Worm (Caenorhabditis elegans): ENCODE data around the gene C50F4.8.

C50F4.8 gene

DNA sequence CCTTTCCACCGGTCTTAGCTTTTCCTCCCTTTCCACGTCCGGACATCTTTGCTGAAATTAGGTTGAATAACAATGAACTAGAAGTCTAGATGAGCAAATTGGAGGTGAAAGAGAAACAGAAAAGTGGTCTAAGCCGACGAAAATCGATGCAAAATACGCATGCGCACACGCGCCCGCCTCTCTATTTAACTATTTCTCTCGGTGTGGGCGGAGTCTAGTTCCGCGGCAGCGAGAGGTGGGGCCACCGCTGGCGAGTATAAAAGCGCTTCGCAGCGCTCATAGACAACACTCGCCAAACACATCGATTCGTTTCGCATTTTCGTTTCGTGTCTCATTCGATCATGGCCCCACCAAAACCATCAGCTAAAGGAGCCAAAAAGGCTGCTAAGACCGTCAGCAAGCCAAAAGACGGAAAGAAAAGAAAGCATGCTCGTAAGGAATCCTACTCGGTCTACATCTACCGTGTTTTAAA is 26.6 kb upstream of the C50F4.8 start, which contains the start of the genes his-35 and his-41 (continued):
- TF ChIP-seq pha-4 (GFP tag; IDR thresholded peaks at IDR 0.05) (no peak; the same call in 1 of the 2 replicates), pha-4 (tag; optimal IDR thresholded peaks at IDR 0.05) (no peak), Y48G9A.11 (GFP tag; IDR thresholded peaks at IDR 0.05) (no peak), lir-3 (tag; optimal IDR thresholded peaks at IDR 0.05) (no peak), daf-19 (GFP tag; conservative IDR thresholded peaks at IDR 0.05) (no peak), mep-1 (tag; optimal IDR thresholded peaks at IDR 0.05) (peak; percentile 2), zag-1 (tag; optimal IDR thresholded peaks at IDR 0.05) (no peak), lsy-2 (tag; optimal IDR thresholded peaks at IDR 0.05) (peak in 1 of 2 experiments; percentile 46), ceh-62 (tag; optimal IDR thresholded peaks at IDR 0.05) (no peak), F44E2.7 (GFP tag; IDR thresholded peaks at IDR 0.05) (no peak), hlh-11 (tag; optimal IDR thresholded peaks at IDR 0.05) (peak; percentile 59), ama-1 (optimal IDR thresholded peaks at IDR 0.05) (peak; percentile 85), mdt-29 (GFP tag; IDR thresholded peaks at IDR 0.05) (no peak), F26F4.8 (GFP tag; conservative IDR thresholded peaks at IDR 0.05) (no peak), zfp-3 (GFP tag; conservative IDR thresholded peaks at IDR 0.05) (no peak), F49E8.2 (tag; optimal IDR thresholded peaks at IDR 0.05; ENCODE audit: borderline replicate concordance) (no peak), zip-11 (GFP tag; IDR thresholded peaks at IDR 0.05) (no peak), spr-1 (tag; optimal IDR thresholded peaks at IDR 0.05) (no peak), nhr-111 (GFP tag; optimal IDR thresholded peaks at IDR 0.05) (no peak), F10B5.3 (tag; optimal IDR thresholded peaks at IDR 0.05) (no peak), ceh-28 (tag; optimal IDR thresholded peaks at IDR 0.05) (no peak), dmd-9 (GFP tag; IDR thresholded peaks at IDR 0.05) (no peak), T26A8.4 (GFP tag; IDR thresholded peaks at IDR 0.05) (no peak; the same call in 1 of the 2 replicates), ces-1 (GFP tag; optimal IDR thresholded peaks at IDR 0.05) (no peak), F37D6.2 (tag; optimal IDR thresholded peaks at IDR 0.05) (peak; percentile 12), unc-62 (GFP tag; optimal IDR thresholded peaks at IDR 0.05 in 1 of 2) (peak in 1 of 2 experiments; percentile 81), unc-62 (tag; optimal IDR thresholded peaks at IDR 0.05) (no peak), nhr-42 (GFP tag; IDR thresholded peaks at IDR 0.05) (0 out of 2 replicates have a peak, but pooled peaks have one; percentile 27), cey-2 (tag; optimal IDR thresholded peaks at IDR 0.05; ENCODE audit: borderline replicate concordance, insufficient read depth) (no peak), ztf-7 (tag; optimal IDR thresholded peaks at IDR 0.05) (no peak), daf-8 (GFP tag; IDR thresholded peaks at IDR 0.05) (no peak), ceh-82 (tag; optimal IDR thresholded peaks at IDR 0.05) (no peak), spr-3 (GFP tag; optimal IDR thresholded peaks at IDR 0.05) (no peak), unc-39 (tag; optimal IDR thresholded peaks at IDR 0.05) (no peak), ZK546.5 (tag; optimal IDR thresholded peaks at IDR 0.05) (no peak), sdz-12 (GFP tag; optimal IDR thresholded peaks at IDR 0.05) (no peak), T20F7.1 (GFP tag; optimal IDR thresholded peaks at IDR 0.05) (no peak), snpc-1.2 (GFP tag; IDR thresholded peaks at IDR 0.05) (no peak), vab-7 (GFP tag; IDR thresholded peaks at IDR 0.05) (no peak), nhr-41 (GFP tag; IDR thresholded peaks at IDR 0.05) (no peak), ztf-11 (tag; optimal IDR thresholded peaks at IDR 0.05) (no peak), madf-9 (GFP tag; conservative IDR thresholded peaks at IDR 0.05) (no peak), set-16 (GFP tag; IDR thresholded peaks at IDR 0.05) (peak; percentile 24; the same call in 1 of the 2 replicates), saeg-2 (GFP tag; IDR thresholded peaks at IDR 0.05) (no peak), hmg-1.1 (GFP tag; IDR thresholded peaks at IDR 0.05) (0 out of 2 replicates have a peak, but pooled peaks have one; percentile 24), ceh-32 (tag; optimal IDR thresholded peaks at IDR 0.05; ENCODE audit: poor library complexity) (no peak), hif-1 (tag; optimal IDR thresholded peaks at IDR 0.05) (no peak), tag-97 (GFP tag; IDR thresholded peaks at IDR 0.05) (no peak), mdl-1 (tag; optimal IDR thresholded peaks at IDR 0.05) (peak in 1 of 2 experiments; percentile 11), nhr-28 (tag; optimal IDR thresholded peaks at IDR 0.05) (no peak), zfp-2 (tag; optimal IDR thresholded peaks at IDR 0.05) (no peak), mxl-3 (GFP tag; optimal IDR thresholded peaks at IDR 0.05) (peak; percentile 10)

Data from whole organism, L4 larva.